Fruit fly (Drosophila melanogaster) whole organism, pupa: ENCODE results near the gene Pde6.

ENCODE experiments used
- CG10348 ChIP-seq: fragments of 200-800 bp; sonication (Bioruptor generic); IDR thresholded peaks from 2 replicates; pipeline ENCODE4 v1.3.6; 2022; ENCODE audit warnings: missing biosample characterization, missing genetic modification characterization
- CG12605 ChIP-seq: fragments of 200-800 bp; sonication (Bioruptor generic); IDR thresholded peaks from 2 replicates; pipeline ENCODE4 v1.3.6; 2022; ENCODE audit warnings: missing biosample characterization, missing genetic modification characterization
- CG13204 ChIP-seq: fragments of 200-800 bp; sonication (Bioruptor generic); optimal IDR thresholded peaks from 2 replicates; lab custom pipeline; 2018; ENCODE audit warnings: missing biosample characterization, mild to moderate bottlenecking, missing genetic modification characterization, moderate library complexity
- CG34367 ChIP-seq: fragments of 200-800 bp; sonication (Bioruptor generic); optimal IDR thresholded peaks from 2 replicates; lab custom pipeline; 2018; ENCODE audit warnings: missing biosample characterization, mild to moderate bottlenecking, missing genetic modification characterization
- CG8301 ChIP-seq: fragments of 200-800 bp; sonication (Bioruptor generic); optimal IDR thresholded peaks from 2 replicates; lab custom pipeline; 2018; ENCODE audit warnings: missing biosample characterization, mild to moderate bottlenecking, missing genetic modification characterization
- EcR ChIP-seq: fragments of 200-800 bp; sonication (Bioruptor generic); optimal IDR thresholded peaks from 3 replicates; lab custom pipeline; 2019; ENCODE audit warnings: missing biosample characterization, missing genetic modification characterization, mild to moderate bottlenecking, moderate library complexity, missing genetic modification reagents
- Pif1A ChIP-seq: fragments of 200-800 bp; sonication (Bioruptor generic); optimal IDR thresholded peaks from 3 replicates; lab custom pipeline; 2016; ENCODE audit warnings: missing biosample characterization, missing genetic modification characterization
- Pif1B ChIP-seq: fragments of 200-800 bp; sonication (Bioruptor generic); optimal IDR thresholded peaks from 3 replicates; lab custom pipeline; 2016; ENCODE audit warnings: missing biosample characterization, missing genetic modification characterization
- Snoo ChIP-seq: fragments of 200-800 bp; sonication (Bioruptor generic); optimal IDR thresholded peaks from 3 replicates; lab custom pipeline; 2017; ENCODE audit warnings: missing biosample characterization, mild to moderate bottlenecking, missing genetic modification characterization, inconsistent platforms
- fd96Ca ChIP-seq: fragments of 200-800 bp; sonication (Bioruptor generic); IDR thresholded peaks from 3 replicates; pipeline ENCODE4 v1.3.6; 2022; ENCODE audit warnings: missing biosample characterization, missing genetic modification characterization
- gl ChIP-seq: fragments of 200-800 bp; sonication (Bioruptor generic); optimal IDR thresholded peaks from 2 replicates; lab custom pipeline; 2018; ENCODE audit warnings: missing biosample characterization, mild to moderate bottlenecking, missing genetic modification characterization
- rn ChIP-seq: fragments of 200-800 bp; sonication (Bioruptor generic); IDR thresholded peaks from 2 replicates; pipeline ENCODE4 v1.3.6; 2022; ENCODE audit warnings: missing biosample characterization, missing genetic modification characterization

DNA sequence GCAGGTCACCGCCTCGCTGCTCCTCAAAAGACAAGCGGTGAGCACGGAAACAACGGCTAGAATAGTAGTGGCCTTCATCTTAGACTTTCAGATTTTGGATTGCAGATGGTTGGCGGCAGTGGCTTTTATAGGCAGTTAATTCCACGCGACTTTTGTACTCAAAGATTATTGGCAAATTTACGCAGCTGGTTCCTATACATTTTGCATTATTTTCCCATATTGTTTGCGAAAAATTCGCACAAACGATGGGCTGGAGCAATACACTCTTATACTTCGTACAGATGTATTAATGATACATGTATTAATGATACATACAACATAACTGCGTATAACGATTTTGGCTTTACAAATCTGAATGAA lies 6.6 kb upstream of the Pde6 start, which contains the start of gene CG8087:
- TF ChIP-seq fd96Ca (GFP tag; lab: Robert Waterston, UW) (no peak), Snoo (tag; lab: Kevin White, UChicago) (no peak), CG8301 (tag; lab: Kevin White, UChicago) (no peak), Pif1B (GFP tag; lab: Kevin White, UChicago) (no peak), rn (no peak), CG13204 (GFP tag; lab: Kevin White, UChicago) (no peak), gl (tag; lab: Kevin White, UChicago) (no peak), CG34367 (tag; lab: Kevin White, UChicago) (no peak), CG10348 (GFP tag; lab: Robert Waterston, UW) (no peak), CG12605 (GFP tag; lab: Robert Waterston, UW) (no peak), Pif1A (no peak), EcR (GFP tag; lab: Kevin White, UChicago) (no peak)
